Fruit fly (Drosophila melanogaster): ENCODE data around the gene spel1.
A peak's percentile ranks its signal among the peaks of the same experiment; 100 is the strongest.

spel1 gene

DNA sequence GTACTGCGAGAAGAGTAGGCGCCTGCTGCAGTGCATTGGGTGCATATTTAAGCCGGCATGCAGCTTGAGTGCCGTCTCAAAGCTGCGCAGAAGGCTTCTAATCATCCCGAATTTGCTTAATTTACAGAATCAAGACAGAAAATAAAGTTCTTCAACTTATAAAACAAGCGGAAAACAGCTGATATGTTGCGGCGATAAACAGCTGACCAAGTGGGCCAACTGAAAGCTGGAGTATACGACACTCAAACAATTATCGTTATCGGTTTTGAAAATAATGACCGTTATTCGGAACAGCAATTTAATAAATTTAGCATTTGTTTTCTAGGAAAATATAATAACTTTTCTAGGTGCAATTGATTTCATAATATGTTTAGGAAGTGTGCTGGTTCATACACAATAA is 13.3 kb upstream of the spel1 start, which contains the start of gene mTTF:
Gene mTTF (minus strand): TSS at position 189 of the 400 bp plus-strand sequence.
- no peak for TF ChIP-seq achi (GFP tag; optimal IDR thresholded peaks at IDR 0.05)
- TF ChIP-seq Sox102F (GFP tag; optimal IDR thresholded peaks at IDR 0.05), result no peak
- TF ChIP-seq CG9139 (GFP tag; optimal IDR thresholded peaks at IDR 0.05), result no peak
- no peak for TF ChIP-seq CG3919 (GFP tag; optimal IDR thresholded peaks at IDR 0.05)
- TF ChIP-seq Hr39 (GFP tag; optimal IDR thresholded peaks at IDR 0.05), result no peak
- no peak for TF ChIP-seq Lpt (GFP tag; optimal IDR thresholded peaks at IDR 0.05)
- no peak for TF ChIP-seq CG10669 (GFP tag; optimal IDR thresholded peaks at IDR 0.05)
- TF ChIP-seq Eip93F (GFP tag; optimal IDR thresholded peaks at IDR 0.05), result no peak
- no peak for TF ChIP-seq esn (GFP tag; optimal IDR thresholded peaks at IDR 0.05)
- no peak for TF ChIP-seq Sox15 (GFP tag; optimal IDR thresholded peaks at IDR 0.05)
- TF ChIP-seq CG34406 (GFP tag; optimal IDR thresholded peaks at IDR 0.05), result no peak
- no peak for TF ChIP-seq Gug (GFP tag; IDR thresholded peaks at IDR 0.05)
- TF ChIP-seq dac (GFP tag; optimal IDR thresholded peaks at IDR 0.05), result no peak
- TF ChIP-seq CG3032 (tag; optimal IDR thresholded peaks at IDR 0.05), result no peak
- no peak for TF ChIP-seq CG6854 (GFP tag; optimal IDR thresholded peaks at IDR 0.05)
- TF ChIP-seq CG8632 (GFP tag; optimal IDR thresholded peaks at IDR 0.05), result no peak
- no peak for TF ChIP-seq Eip75B (GFP tag; optimal IDR thresholded peaks at IDR 0.05)
- no peak for TF ChIP-seq CG11294 (GFP tag; IDR thresholded peaks at IDR 0.05)
- no peak for TF ChIP-seq dsx (GFP tag; optimal IDR thresholded peaks at IDR 0.05; ENCODE audit: poor library complexity, severe bottlenecking)
- TF ChIP-seq acj6 (GFP tag; optimal IDR thresholded peaks at IDR 0.05), result no peak

DNA sequence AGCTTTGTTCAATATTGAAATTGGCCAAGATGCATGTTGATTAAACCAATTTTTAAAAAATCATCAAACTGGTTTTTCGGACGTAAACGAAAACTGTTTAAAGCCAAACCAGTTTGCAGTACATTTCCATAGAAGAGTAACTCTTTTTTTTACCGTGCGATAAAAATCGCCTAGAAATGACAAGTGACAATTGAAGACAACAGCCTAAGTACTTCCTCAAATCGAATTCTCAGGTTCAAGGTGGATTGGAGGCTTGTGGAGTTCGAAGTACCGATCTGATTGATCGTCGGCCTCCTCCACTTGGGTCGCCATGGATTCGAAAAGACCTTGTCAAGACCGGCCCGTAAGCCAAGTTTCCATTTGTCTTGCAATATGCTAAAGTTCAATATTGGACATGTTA is 11.3 kb upstream of the spel1 start:
- peak; percentile 56 for TF ChIP-seq Eip78C (GFP tag)
- no peak for TF ChIP-seq CG6854 (GFP tag; optimal IDR thresholded peaks at IDR 0.05)

dm6 chr2L:14351441-14352127 is 10.3 kb upstream of the spel1 start, which contains the start of gene CG43052:
CG43052 (plus strand) TSS chr2L:14352077.
- TF ChIP-seq dsx (GFP tag; optimal IDR thresholded peaks at IDR 0.05; ENCODE audit: poor library complexity, severe bottlenecking) (peak; percentile 98), lz (GFP tag; optimal IDR thresholded peaks at IDR 0.05) (no peak)

DNA sequence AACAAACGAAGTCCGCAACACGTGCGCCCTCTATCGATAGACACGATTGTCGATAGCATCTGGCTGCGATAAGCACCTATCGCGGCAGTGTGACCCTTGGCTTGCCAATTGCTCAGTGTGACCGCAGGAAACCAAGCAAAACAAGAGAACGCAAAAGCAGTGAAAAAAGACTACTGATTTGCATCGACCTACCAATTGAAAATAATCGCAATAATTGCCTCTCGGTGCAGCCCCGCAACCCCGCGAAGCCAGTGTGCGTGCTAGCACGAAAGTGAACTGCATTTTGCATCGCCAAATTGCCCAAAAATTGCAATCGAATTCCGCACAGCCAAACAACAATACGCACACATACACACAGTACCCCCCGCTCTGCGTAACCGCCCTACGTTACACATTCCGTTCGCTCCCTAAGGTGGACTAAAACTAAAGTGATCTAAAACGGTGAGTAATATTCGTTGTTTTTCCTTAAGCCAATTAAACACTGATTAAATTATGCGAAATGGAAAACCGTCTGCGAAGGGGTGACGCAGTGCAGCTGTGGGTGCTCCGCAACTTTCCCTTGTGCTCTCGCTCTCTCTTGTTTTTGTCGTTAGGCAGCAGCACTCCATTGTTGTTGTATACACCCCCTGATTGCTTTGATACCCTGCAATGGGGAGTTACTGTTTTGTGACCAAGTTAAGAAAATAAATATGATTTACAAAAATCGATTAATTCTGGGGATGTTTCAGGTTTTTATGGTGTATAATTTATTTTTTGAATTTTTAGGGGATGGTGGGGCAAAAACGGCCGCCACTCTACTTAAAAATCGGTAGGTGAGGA is 6.6 kb upstream of the spel1 start, which contains the start of gene Rab14:
Gene Rab14 (plus strand): TSS at position 113 of the 819 bp plus-strand sequence.
- peak; percentile 83 for TF ChIP-seq CG31627 (GFP tag; optimal IDR thresholded peaks at IDR 0.05)
- peak; percentile 88 for TF ChIP-seq pdm3 (GFP tag; optimal IDR thresholded peaks at IDR 0.05)
- no peak for TF ChIP-seq Sox102F (GFP tag; optimal IDR thresholded peaks at IDR 0.05)
- peak; percentile 81 for TF ChIP-seq CG4318 (GFP tag; optimal IDR thresholded peaks at IDR 0.05)
- TF ChIP-seq Hr39 (GFP tag; optimal IDR thresholded peaks at IDR 0.05), result peak; percentile 82
- TF ChIP-seq Hr4 (GFP tag; optimal IDR thresholded peaks at IDR 0.05), result peak; percentile 87
- peak; percentile 85 for TF ChIP-seq CG15336 (GFP tag; IDR thresholded peaks at IDR 0.05)
- TF ChIP-seq Eip93F (GFP tag; optimal IDR thresholded peaks at IDR 0.05), result peak; percentile 48
- peak; percentile 80 for TF ChIP-seq Smox (GFP tag; optimal IDR thresholded peaks at IDR 0.05)
- peak; percentile 63 for TF ChIP-seq CG7368 (GFP tag; optimal IDR thresholded peaks at IDR 0.05)
- peak; percentile 84 for TF ChIP-seq OdsH (GFP tag; optimal IDR thresholded peaks at IDR 0.05)
- TF ChIP-seq achi (GFP tag; optimal IDR thresholded peaks at IDR 0.05), result peak; percentile 88
- peak; percentile 22 for TF ChIP-seq Blimp-1 (GFP tag; optimal IDR thresholded peaks at IDR 0.05)
- peak; percentile 72 for TF ChIP-seq CG10669 (GFP tag; optimal IDR thresholded peaks at IDR 0.05)
- TF ChIP-seq vri (GFP tag; optimal IDR thresholded peaks at IDR 0.05), result no peak
- TF ChIP-seq Lpt (GFP tag; optimal IDR thresholded peaks at IDR 0.05), result peak; percentile 81
- TF ChIP-seq CG6163 (GFP tag; IDR thresholded peaks at IDR 0.05), result peak; percentile 90
- TF ChIP-seq ss (GFP tag; optimal IDR thresholded peaks at IDR 0.05), result peak; percentile 8 to 58
- TF ChIP-seq Eip78C (GFP tag), result peak; percentile 94
- peak; percentile 57 for TF ChIP-seq Ets96B (tag; optimal IDR thresholded peaks at IDR 0.05)
- TF ChIP-seq Hr38 (GFP tag; optimal IDR thresholded peaks at IDR 0.05), result peak; percentile 45
- TF ChIP-seq CG6792 (GFP tag; optimal IDR thresholded peaks at IDR 0.05), result peak; percentile 78
- peak; percentile 85 for TF ChIP-seq svp (GFP tag)
- peak; percentile 75 for TF ChIP-seq Eip75B (GFP tag; optimal IDR thresholded peaks at IDR 0.05)
- peak; percentile 66 for TF ChIP-seq CG6808 (GFP tag; optimal IDR thresholded peaks at IDR 0.05)
- TF ChIP-seq CG11902 (GFP tag; optimal IDR thresholded peaks at IDR 0.05), result peak; percentile 67
- TF ChIP-seq spab (GFP tag; optimal IDR thresholded peaks at IDR 0.05), result peak; percentile 59
- TF ChIP-seq CG8319 (GFP tag; optimal IDR thresholded peaks at IDR 0.05), result peak; percentile 47
- TF ChIP-seq CG16779 (tag; optimal IDR thresholded peaks at IDR 0.05), result peak; percentile 61

All from whole organism, prepupa.